Fruit fly (Drosophila melanogaster): ENCODE measurements around the gene Rala.

Rala gene

dm6 chrX:3693989-3694769, 25.3 kb downstream of the Rala start (continued):
- TF ChIP-seq Ptx1 (GFP tag; IDR thresholded peaks at IDR 0.05): peak; percentile 52; the same call in 1 of the 2 replicates
- no peak for TF ChIP-seq CG12071 (GFP tag; optimal IDR thresholded peaks at IDR 0.05)
- TF ChIP-seq CG2889 (GFP tag; IDR thresholded peaks at IDR 0.05): no peak
- TF ChIP-seq CG17328 (GFP tag; IDR thresholded peaks at IDR 0.05): no peak
- no peak for TF ChIP-seq CG1647 (GFP tag; optimal IDR thresholded peaks at IDR 0.05)
- peak; percentile 54 for TF ChIP-seq CG16863 (GFP tag; optimal IDR thresholded peaks at IDR 0.05)
- peak; percentile 33 for TF ChIP-seq Chrac-16 (GFP tag; optimal IDR thresholded peaks at IDR 0.05)
- peak; percentile 75 for TF ChIP-seq dmrt99B (tag; optimal IDR thresholded peaks at IDR 0.05)
- no peak for TF ChIP-seq CG10147 (GFP tag; optimal IDR thresholded peaks at IDR 0.05)
- TF ChIP-seq CG7556 (GFP tag; optimal IDR thresholded peaks at IDR 0.05): peak; percentile 77
- TF ChIP-seq Dip2 (GFP tag; IDR thresholded peaks at IDR 0.05): no peak
- no peak for TF ChIP-seq Aef1 (GFP tag; IDR thresholded peaks at IDR 0.05)
- no peak for TF ChIP-seq nom (GFP tag; optimal IDR thresholded peaks at IDR 0.05)
- TF ChIP-seq Usf (GFP tag; optimal IDR thresholded peaks at IDR 0.05): no peak
- peak; percentile 55 for TF ChIP-seq ems (GFP tag; optimal IDR thresholded peaks at IDR 0.05)
- TF ChIP-seq Spps (tag; optimal IDR thresholded peaks at IDR 0.05): peak; percentile 36
- TF ChIP-seq nerfin-2 (GFP tag; IDR thresholded peaks at IDR 0.05; ENCODE audit: partially characterized antibody): no peak
- no peak for TF ChIP-seq oc (tag; optimal IDR thresholded peaks at IDR 0.05)
- TF ChIP-seq wek (GFP tag; optimal IDR thresholded peaks at IDR 0.05): no peak
- peak; percentile 51 for TF ChIP-seq NfI (GFP tag; optimal IDR thresholded peaks at IDR 0.05)
- TF ChIP-seq Sox102F (GFP tag; optimal IDR thresholded peaks at IDR 0.05): peak; percentile 67
- TF ChIP-seq Antp (GFP tag; optimal IDR thresholded peaks at IDR 0.05): peak; percentile 42
- TF ChIP-seq eve (GFP tag; optimal IDR thresholded peaks at IDR 0.05): peak in 1 of 2 experiments; percentile 92
- TF ChIP-seq Lpt (GFP tag; optimal IDR thresholded peaks at IDR 0.05): no peak
- TF ChIP-seq Sry-β (GFP tag; optimal IDR thresholded peaks at IDR 0.05): peak; percentile 29
- peak; percentile 75 for TF ChIP-seq Ssrp (tag; optimal IDR thresholded peaks at IDR 0.05)
- TF ChIP-seq Gug (GFP tag; IDR thresholded peaks at IDR 0.05): 0 out of 4 replicates have a peak, but pooled peaks have one; percentile 3
- TF ChIP-seq CG10654 (GFP tag; optimal IDR thresholded peaks at IDR 0.05): peak; percentile 3
- TF ChIP-seq ttk (GFP tag; IDR thresholded peaks at IDR 0.05): no peak
- no peak for TF ChIP-seq Neu2 (GFP tag; optimal IDR thresholded peaks at IDR 0.05; ENCODE audit: borderline replicate concordance)
- no peak for TF ChIP-seq stwl (tag; optimal IDR thresholded peaks at IDR 0.05)
- no peak for TF ChIP-seq CG4617 (GFP tag; optimal IDR thresholded peaks at IDR 0.05; ENCODE audit: borderline replicate concordance)
- no peak for TF ChIP-seq hb (GFP tag; IDR thresholded peaks at IDR 0.05; ENCODE audit: partially characterized antibody)
- TF ChIP-seq zf30C (GFP tag; optimal IDR thresholded peaks at IDR 0.05): no peak
- TF ChIP-seq pan (optimal IDR thresholded peaks at IDR 0.05): no peak
- peak in 1 of 2 experiments; percentile 10 for TF ChIP-seq pan (GFP tag; optimal IDR thresholded peaks at IDR 0.05 in 1 of 2, IDR thresholded peaks at IDR 0.05 in 1 of 2)
- no peak for TF ChIP-seq Dref (GFP tag; IDR thresholded peaks at IDR 0.05)
- no peak for TF ChIP-seq CG1024 (GFP tag; IDR thresholded peaks at IDR 0.05)
- no peak for TF ChIP-seq CG9932 (GFP tag; IDR thresholded peaks at IDR 0.05)
- peak; percentile 52 to 64 for TF ChIP-seq Pdp1 (GFP tag; optimal IDR thresholded peaks at IDR 0.05)
- no peak for TF ChIP-seq Dfd (GFP tag; optimal IDR thresholded peaks at IDR 0.05)
- peak; percentile 47 for TF ChIP-seq Camta (GFP tag; optimal IDR thresholded peaks at IDR 0.05)
- TF ChIP-seq Sox100B (GFP tag; optimal IDR thresholded peaks at IDR 0.05): peak; percentile 83
- TF ChIP-seq CG13894 (tag; optimal IDR thresholded peaks at IDR 0.05): no peak
- TF ChIP-seq CG3407 (GFP tag; optimal IDR thresholded peaks at IDR 0.05): peak; percentile 28
- peak; percentile 2 for TF ChIP-seq Mes4 (GFP tag; optimal IDR thresholded peaks at IDR 0.05)
- TF ChIP-seq slp2 (GFP tag; optimal IDR thresholded peaks at IDR 0.05): peak; percentile 31
- no peak for TF ChIP-seq Kr (GFP tag; optimal IDR thresholded peaks at IDR 0.05)
- TF ChIP-seq ap (GFP tag; IDR thresholded peaks at IDR 0.05): 0 out of 2 replicates have a peak, but pooled peaks have one; percentile 18
